Fruit fly (Drosophila melanogaster) S2 (cell line): ENCODE results near the gene Dif.

Experiments used
- CG8478 ChIP-seq: fragments of >200 bp; optimal IDR thresholded peaks from 2 replicates; lab custom pipeline; 2018
- CTCF ChIP-seq, 2 experiments: fragments of >200 bp; optimal IDR thresholded peaks; 2 replicates each; lab custom pipeline; 2018

The Dif gene

DNA sequence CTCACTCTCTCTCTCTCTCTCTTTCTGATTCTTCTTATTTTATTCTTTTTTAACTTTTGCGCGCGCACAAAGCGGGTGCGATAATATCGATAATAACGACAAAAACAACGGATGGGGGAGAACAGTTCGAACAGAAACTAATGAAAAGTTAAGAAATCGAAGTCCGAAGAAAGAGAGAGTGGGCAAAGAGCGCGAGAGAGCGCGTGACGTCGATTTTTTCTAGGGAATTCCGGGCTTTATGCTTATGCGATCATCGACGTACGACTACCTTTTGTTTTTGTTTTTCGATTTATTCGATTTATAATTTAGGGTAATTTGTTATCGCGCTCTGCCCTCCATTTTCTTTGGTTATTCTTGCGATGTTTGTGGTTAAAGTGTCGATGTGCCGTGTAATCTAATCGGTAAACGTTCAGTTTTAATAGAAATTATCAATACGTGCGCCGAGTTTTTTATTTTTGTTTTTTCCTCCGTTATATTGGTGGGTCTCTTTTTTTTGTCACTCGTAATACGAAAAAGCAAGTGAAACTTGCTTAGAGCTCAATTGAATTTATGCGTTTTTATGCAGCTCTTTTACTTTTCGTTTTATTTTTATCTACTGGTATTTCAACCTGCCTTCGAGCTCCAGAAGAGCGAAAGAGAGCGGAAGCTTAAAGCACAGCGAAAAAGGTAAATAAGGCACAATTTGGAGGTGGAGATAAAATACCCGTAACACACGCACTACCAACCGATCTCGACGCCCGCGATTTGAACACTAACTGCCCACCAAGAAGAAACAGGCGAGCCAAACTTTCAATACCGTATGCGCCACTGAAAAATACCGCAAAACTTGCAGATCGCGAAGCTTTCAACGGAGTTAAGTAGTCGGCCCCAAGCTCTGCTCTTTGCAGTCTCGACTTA, 16.9 kb upstream of the Dif start, which contains the start of gene dl:
Gene dl, minus strand, starts transcription at position 757 of the 897 bp plus-strand sequence.
- TF ChIP-seq CG8478 (lab: Kevin White, UChicago) (no peak), CTCF (optimal IDR thresholded peaks at IDR 0.05; lab: Kevin White, UChicago) (no peak)

DNA sequence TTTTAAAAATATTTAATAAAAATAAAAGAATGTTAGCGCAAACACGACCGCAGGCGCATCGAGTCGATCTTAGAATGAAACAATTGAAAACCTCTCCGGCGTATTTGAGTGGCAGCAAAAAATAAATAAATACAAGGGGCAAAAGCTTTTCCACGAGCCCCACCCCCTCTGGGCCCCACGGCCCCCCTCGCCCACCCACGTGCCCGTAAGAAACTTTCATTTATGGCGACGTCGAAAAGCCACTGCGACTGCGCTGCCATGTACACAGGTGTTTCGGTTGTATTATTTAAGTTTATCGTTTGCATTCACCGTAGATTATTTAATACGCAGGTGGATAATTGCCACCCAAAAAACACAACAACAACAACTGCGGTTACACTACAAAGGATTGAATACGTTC, 15.5 kb upstream of the Dif start:
- TF ChIP-seq CG8478 (lab: Kevin White, UChicago) (no peak), CTCF (optimal IDR thresholded peaks at IDR 0.05; lab: Kevin White, UChicago) (no peak)

DNA sequence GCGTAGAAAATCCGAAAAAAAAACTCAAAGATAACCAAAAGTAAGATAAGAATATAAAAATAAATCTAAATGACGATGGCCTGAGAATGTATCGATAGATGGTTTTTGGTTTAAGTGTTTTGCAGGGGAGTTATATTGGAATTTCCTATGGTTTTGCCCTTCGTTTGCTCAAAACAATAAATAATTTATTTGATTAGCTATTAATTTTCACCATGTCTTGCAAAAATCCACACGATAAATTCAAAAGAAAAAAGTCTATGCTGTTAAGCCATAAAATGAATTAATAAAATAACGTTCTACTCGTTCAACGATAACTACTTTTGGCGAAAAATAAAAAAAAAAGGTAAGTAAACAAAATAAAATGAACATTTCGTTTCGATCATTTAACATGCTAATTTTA, 14.1 kb upstream of the Dif start:
- TF ChIP-seq CTCF (optimal IDR thresholded peaks at IDR 0.05; lab: Kevin White, UChicago) (no peak), CG8478 (lab: Kevin White, UChicago) (no peak)

DNA sequence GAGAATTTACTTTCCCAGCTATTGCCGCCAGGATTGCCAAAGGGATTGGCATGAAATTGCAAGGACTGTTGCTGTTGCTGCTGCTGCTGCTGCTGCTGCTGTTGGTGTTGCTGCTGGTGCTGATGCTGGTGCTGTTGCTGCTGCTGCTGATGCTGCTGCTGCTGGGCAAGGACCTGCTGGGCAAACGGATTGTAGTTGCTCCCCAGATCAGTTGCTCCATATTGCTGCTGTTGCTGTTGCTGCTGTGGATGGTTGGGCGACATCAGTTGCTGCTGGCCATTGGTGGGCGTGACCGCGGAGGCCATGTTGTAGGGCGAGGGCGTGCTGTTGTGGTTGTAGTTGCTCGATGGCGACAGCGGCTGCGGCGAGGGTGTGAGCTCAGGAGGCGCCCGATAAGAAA, 4.6 kb upstream of the Dif start:
- TF ChIP-seq CTCF (optimal IDR thresholded peaks at IDR 0.05; lab: Kevin White, UChicago): no peak
- TF ChIP-seq CG8478 (lab: Kevin White, UChicago): no peak

DNA sequence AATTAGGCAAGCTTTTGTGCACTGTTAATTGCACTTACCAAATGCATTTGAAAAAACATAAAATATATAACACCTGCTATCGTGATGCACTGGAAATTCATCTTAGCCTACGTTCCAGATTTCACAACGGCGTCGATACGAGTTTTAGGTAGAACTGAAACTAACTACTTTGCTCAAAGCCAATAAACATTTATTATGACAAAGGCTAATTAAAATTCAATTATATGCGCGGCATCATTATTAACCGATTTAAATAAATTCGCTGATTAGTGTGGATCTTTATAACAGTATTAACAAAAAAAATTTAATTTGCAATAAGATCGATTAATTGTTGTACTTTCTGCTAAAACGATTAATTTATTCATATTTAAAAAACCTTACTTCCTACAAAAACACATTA, 3.5 kb upstream of the Dif start, which contains the start of gene CG33928:
Gene CG33928, minus strand, starts transcription at position 101 of the 400 bp plus-strand sequence.
- TF ChIP-seq CTCF (optimal IDR thresholded peaks at IDR 0.05; lab: Kevin White, UChicago) (no peak), CG8478 (lab: Kevin White, UChicago) (no peak)

DNA sequence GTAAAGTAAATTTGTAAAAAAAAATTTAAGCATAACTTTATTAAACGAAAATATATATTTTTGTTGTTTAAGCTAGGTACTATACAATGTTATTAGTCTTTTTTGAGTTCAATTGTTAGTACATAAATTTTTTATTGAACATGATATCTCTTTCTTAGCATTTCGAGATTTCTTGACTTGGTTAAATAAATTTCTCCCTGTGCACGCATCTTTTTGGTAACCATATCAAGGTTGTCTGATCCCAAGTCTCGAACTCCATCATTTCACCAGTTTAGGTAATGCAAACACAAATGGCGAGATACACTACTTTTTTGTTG, 1.6 kb downstream of the Dif start:
- no peak for TF ChIP-seq CTCF (optimal IDR thresholded peaks at IDR 0.05; lab: Kevin White, UChicago)
- TF ChIP-seq CG8478 (lab: Kevin White, UChicago): no peak

DNA sequence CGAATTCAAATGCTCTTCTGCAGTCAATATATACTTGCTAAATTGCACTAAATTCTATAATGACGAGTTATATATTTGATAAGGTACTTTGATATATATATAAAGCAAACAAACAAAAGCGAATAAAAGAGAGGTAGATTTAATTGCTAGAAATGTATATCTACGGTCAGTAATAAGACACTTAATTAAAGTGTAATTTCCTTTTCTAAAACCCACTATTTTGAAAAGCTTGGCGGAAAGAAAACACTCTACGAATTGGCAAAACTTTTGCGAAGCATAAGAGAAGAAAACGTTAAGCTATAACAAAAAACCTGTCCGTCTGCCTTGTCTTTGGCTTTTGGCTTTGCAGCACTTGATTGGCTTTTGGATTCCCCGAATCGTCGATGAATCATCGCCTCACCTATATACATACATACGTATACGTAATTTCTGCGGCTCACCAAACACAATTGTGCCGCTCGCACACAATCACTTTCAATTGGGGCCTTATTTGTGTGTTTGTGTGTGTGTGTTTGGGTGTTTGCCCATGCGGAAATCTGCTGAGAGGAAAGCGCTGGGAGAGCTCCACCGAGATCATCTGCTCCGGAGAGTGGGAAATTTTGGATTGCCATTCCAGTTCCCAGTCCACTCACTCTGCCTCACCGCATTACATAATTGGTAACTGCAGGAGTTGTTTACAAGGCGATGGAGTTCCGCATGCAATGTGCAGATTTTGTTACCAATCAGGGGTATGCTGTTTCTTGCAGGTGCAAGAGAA, 2.2 kb downstream of the Dif start:
- TF ChIP-seq CTCF (optimal IDR thresholded peaks at IDR 0.05; lab: Kevin White, UChicago): no peak

DNA sequence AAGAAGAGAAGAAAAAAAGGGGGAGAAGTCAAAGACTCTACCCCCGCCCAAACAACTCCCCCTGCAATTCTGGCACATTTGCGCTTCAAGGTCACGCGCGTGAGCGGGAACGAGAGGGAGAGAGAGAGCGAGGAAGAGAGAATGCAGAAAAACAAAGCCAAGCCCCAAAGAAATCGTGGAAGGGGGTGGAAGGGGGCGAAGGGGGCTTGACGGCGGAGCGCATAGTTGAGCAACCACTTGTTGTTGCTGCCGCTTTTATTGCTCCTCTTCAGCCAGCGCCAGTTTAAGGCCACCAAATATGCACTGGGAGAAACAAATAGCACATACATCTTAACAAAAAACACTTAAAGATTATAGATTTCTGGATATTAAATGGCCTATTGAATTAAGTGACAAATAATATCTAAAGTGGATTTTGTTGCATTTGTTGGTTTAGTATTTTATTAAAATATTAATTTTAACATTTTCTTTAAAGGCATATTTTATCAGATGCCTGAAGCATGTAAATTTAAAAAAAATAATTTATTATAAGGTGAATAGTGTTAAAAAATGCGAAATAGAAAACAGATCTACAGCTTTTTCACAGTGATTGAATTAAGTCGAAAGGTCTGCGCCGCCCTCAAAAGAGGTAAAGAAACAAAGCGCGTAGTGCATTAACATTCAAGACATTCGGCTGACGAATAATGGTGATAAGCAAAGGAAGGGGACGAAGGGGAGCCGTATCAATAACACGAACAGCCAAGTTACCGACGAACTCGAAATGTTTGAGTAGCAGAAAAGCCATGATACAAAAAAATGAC, 3.0 kb downstream of the Dif start:
- no peak for TF ChIP-seq CG8478 (lab: Kevin White, UChicago)
- TF ChIP-seq CTCF (optimal IDR thresholded peaks at IDR 0.05; lab: Kevin White, UChicago): no peak

DNA sequence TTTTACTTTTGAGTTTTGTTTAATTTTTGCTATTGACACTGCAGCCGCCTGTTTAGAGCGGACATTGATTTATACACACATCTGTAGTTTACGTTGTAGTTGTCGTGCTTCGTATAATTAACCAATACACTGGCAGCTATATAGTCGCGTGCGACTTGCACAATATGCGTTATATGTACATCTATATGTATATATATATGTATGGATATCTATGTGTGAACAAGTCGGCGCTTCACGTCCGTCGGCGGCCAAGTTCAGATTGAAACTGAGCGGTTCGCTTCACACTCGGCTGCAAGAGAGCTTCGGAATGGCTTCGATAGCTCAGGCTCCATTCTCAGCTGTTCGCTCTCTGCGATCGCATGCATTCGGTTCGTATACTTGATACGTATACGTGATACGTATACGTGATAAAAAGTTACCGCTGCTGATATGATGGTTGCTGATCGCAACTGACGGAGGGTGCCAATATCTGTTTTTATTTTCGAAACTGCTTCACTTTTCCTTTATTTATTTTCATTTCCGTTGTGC, 5.0 kb downstream of the Dif start:
- TF ChIP-seq CG8478 (lab: Kevin White, UChicago) (no peak), CTCF (optimal IDR thresholded peaks at IDR 0.05; lab: Kevin White, UChicago) (no peak)

DNA sequence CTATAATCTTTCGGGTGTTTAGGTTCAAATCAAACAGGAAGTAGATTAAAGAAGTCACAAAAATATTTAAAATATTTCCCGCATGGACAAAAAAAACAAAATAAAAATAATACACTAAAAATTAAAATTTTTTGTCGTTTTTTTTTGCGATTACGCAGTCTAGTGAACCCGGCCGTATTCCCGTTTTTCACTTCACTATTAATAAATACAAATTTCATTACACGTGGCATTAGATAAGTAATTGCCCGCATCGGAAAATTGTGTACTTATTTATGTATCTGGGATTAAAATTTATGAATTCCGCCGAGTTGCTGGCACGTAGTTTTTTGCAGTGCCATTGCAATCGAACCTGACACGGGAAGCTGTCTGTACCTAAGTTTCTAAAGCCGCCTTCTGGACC, 5.8 kb downstream of the Dif start:
- TF ChIP-seq CTCF (optimal IDR thresholded peaks at IDR 0.05; lab: Kevin White, UChicago) (no peak), CG8478 (lab: Kevin White, UChicago) (no peak)

DNA sequence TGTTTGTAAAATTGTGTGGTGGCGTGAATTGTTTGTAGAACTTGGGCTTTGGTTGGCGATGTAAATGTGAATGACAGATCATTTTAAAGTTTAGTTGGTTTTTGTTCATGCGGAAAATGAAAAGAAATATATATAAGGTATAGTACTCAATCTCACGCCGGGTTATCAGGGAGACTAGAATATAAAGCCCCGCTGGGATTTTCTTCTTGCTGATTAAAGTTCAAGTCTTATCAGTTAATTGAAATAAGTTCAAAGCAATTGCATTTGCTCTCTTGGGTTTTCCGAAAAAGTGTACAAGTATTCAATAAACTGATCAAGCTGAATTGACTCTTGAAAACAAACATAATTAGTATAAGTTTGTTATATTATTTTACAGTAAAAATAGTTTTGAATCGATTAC, 7.5 kb downstream of the Dif start:
- TF ChIP-seq CTCF (optimal IDR thresholded peaks at IDR 0.05; lab: Kevin White, UChicago) (no peak), CG8478 (lab: Kevin White, UChicago) (no peak)

DNA sequence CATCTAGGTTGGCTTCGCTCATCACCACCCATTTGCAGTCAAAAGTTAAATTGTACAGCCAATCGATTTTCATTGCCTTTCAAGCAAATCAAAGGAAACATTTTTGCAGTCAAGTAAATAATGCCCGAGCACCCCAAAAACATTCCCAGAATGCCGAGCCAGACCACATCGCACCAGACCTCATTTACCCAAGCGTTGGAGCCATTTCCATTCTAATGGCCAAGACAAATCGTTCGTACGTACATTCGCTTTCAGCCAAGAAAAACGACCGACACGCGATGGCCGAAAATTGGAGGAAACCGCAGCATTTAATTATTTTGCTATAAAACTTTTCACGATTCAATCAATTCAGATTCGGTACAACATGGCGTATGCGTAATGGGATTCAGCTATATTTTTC, 8.0 kb downstream of the Dif start:
- TF ChIP-seq CTCF (optimal IDR thresholded peaks at IDR 0.05; lab: Kevin White, UChicago): no peak
- TF ChIP-seq CG8478 (lab: Kevin White, UChicago): no peak

DNA sequence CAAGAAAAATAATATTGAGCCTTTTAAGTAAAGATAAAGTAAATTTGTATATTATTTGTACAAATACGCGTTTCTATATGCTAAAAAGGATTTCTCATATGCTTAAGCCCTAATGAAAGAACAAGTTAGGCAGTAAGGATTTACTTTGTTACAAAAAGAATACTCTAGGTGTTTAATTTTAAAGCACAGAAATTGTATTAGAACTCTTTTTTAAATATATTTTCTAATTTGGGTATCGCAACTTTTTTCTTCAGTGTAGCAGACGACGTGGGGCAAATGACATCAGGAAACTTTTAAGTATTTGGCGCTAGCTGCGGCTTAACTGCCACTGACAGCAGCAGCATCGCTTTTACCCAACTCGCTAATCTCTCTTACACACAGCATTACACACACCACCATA, 10.9 kb downstream of the Dif start:
- TF ChIP-seq CTCF (optimal IDR thresholded peaks at IDR 0.05; lab: Kevin White, UChicago): no peak
- TF ChIP-seq CG8478 (lab: Kevin White, UChicago): no peak

DNA sequence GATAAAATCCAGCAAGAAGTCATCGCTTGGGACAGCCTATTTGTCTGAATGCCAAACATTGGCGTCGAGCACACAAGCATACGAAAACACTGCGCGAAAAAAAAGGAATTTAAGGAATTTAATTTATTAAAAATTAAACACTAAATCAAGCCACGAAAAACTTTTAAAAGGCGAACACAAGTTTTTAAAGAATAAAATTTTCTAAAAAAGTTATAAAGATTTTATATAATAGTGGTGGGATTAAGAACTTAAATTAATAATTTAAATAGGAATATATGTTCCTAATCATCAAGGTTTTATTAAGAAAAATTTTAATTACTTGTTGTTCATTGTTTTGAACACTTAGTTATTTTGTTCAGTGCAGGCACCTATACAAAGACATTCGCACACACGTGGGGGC, 11.6 kb downstream of the Dif start:
- TF ChIP-seq CTCF (optimal IDR thresholded peaks at IDR 0.05; lab: Kevin White, UChicago): no peak
- no peak for TF ChIP-seq CG8478 (lab: Kevin White, UChicago)
